Worm (Caenorhabditis elegans): Measurements from ENCODE around the gene srh-35.

- no peak for TF ChIP-seq egl-27 (tag; optimal IDR thresholded peaks at IDR 0.05)
- TF ChIP-seq sem-4 (tag; optimal IDR thresholded peaks at IDR 0.05), result no peak
- no peak for TF ChIP-seq ZK546.5 (tag; optimal IDR thresholded peaks at IDR 0.05)
- TF ChIP-seq unc-39 (tag; optimal IDR thresholded peaks at IDR 0.05), result no peak
- no peak for TF ChIP-seq skn-1 (tag; optimal IDR thresholded peaks at IDR 0.05)
These were observed 13.2 kb upstream of the srh-35 start, which contains the start of gene nhr-202 for ce11 chrV:462263-462662.
